Worm (Caenorhabditis elegans): Measurements from ENCODE around the gene T02D1.8.

- TF ChIP-seq him-1 (tag; optimal IDR thresholded peaks at IDR 0.05), result no peak
- no peak for TF ChIP-seq dao-5 (tag; optimal IDR thresholded peaks at IDR 0.05)
- no peak for TF ChIP-seq W03F9.2 (tag; optimal IDR thresholded peaks at IDR 0.05)
These were observed 4.2 kb downstream of the T02D1.8 start, which contains the start of gene C30H6.12 for ce11 chrIV:17383046-17383445.
